Worm (Caenorhabditis elegans): ENCODE data around the gene mutd-1.

Gene mutd-1

ce11 chrIV:7133140-7133539 is 743 bp downstream of the mutd-1 start, which contains the start of gene cyn-12:
cyn-12 (minus strand) TSS chrIV:7133217.
- peak; percentile 16 for TF ChIP-seq attf-5 (GFP tag; optimal IDR thresholded peaks at IDR 0.05)
- TF ChIP-seq B0336.3 (GFP tag; IDR thresholded peaks at IDR 0.05) = no peak
- TF ChIP-seq mxl-1 (tag; optimal IDR thresholded peaks at IDR 0.05) = no peak
- no peak for TF ChIP-seq ztf-25 (GFP tag; IDR thresholded peaks at IDR 0.05)
- TF ChIP-seq let-607 (tag; optimal IDR thresholded peaks at IDR 0.05) = no peak
- no peak for TF ChIP-seq lir-1 (GFP tag; conservative IDR thresholded peaks at IDR 0.05)
- TF ChIP-seq attf-6 (GFP tag; IDR thresholded peaks at IDR 0.05) = no peak
- peak; percentile 23 for TF ChIP-seq lin-54 (GFP tag; optimal IDR thresholded peaks at IDR 0.05)
- TF ChIP-seq xnd-1 (tag; optimal IDR thresholded peaks at IDR 0.05) = no peak
- no peak for TF ChIP-seq sea-2 (GFP tag; IDR thresholded peaks at IDR 0.05)
- no peak for TF ChIP-seq cebp-2 (GFP tag; IDR thresholded peaks at IDR 0.05)
- TF ChIP-seq rpc-1 (optimal IDR thresholded peaks at IDR 0.05) = no peak
- no peak for TF ChIP-seq rpc-1 (tag; optimal IDR thresholded peaks at IDR 0.05)
- TF ChIP-seq Y95B8A.8 (GFP tag; IDR thresholded peaks at IDR 0.05) = no peak
- TF ChIP-seq die-1 (tag; optimal IDR thresholded peaks at IDR 0.05) = no peak
- no peak for TF ChIP-seq sdz-38 (tag; optimal IDR thresholded peaks at IDR 0.05)
- no peak for TF ChIP-seq zfh-2 (GFP tag; conservative IDR thresholded peaks at IDR 0.05)
- no peak for TF ChIP-seq ztf-26 (tag; optimal IDR thresholded peaks at IDR 0.05)
- no peak for TF ChIP-seq snpc-4 (GFP tag; optimal IDR thresholded peaks at IDR 0.05)
- TF ChIP-seq snpc-4 (tag; optimal IDR thresholded peaks at IDR 0.05) = peak in 1 of 4 experiments; percentile 3

ce11 chrIV:7131780-7132179 is 2.1 kb downstream of the mutd-1 start, which contains the start of gene grsp-3:
grsp-3 (minus strand) TSS chrIV:7131928.
- no peak for TF ChIP-seq hrde-1 (tag; optimal IDR thresholded peaks at IDR 0.05; ENCODE audit: borderline replicate concordance)
- no peak for TF ChIP-seq nhr-90 (tag; optimal IDR thresholded peaks at IDR 0.05)
- no peak for TF ChIP-seq ceh-100 (GFP tag; IDR thresholded peaks at IDR 0.05)
- TF ChIP-seq ama-1 (optimal IDR thresholded peaks at IDR 0.05) = no peak
- peak in 1 of 2 experiments; percentile 20 for TF ChIP-seq ama-1 (GFP tag; optimal IDR thresholded peaks at IDR 0.05)

- no peak for TF ChIP-seq hrde-1 (tag; optimal IDR thresholded peaks at IDR 0.05; ENCODE audit: borderline replicate concordance)
- no peak for TF ChIP-seq Y67H2A.10 (GFP tag; conservative IDR thresholded peaks at IDR 0.05)
- TF ChIP-seq unc-62 (GFP tag; optimal IDR thresholded peaks at IDR 0.05) = no peak
- TF ChIP-seq lsl-1 (GFP tag; optimal IDR thresholded peaks at IDR 0.05) = peak; percentile 66
- TF ChIP-seq ztf-22 (GFP tag; optimal IDR thresholded peaks at IDR 0.05) = no peak
- no peak for TF ChIP-seq cebp-2 (GFP tag; IDR thresholded peaks at IDR 0.05)
- TF ChIP-seq mcd-1 (GFP tag; IDR thresholded peaks at IDR 0.05) = no peak
Measured at ce11 chrIV:7121313-7122055, 12.4 kb downstream of the mutd-1 start, which contains the start of the genes C34D4.10 and str-48. C34D4.10 (minus strand) TSS chrIV:7121413. str-48 (plus strand) TSS chrIV:7122005.

- TF ChIP-seq xnd-1 (tag; optimal IDR thresholded peaks at IDR 0.05) (no peak), F52B5.7 (tag; optimal IDR thresholded peaks at IDR 0.05) (no peak), Y79H2A.3 (GFP tag; conservative IDR thresholded peaks at IDR 0.05) (no peak), aptf-3 (GFP tag; IDR thresholded peaks at IDR 0.05) (no peak), F55B11.4 (tag; optimal IDR thresholded peaks at IDR 0.05; ENCODE audit: borderline replicate concordance, insufficient read depth) (no peak), lin-54 (GFP tag; optimal IDR thresholded peaks at IDR 0.05) (no peak), Y95B8A.8 (GFP tag; IDR thresholded peaks at IDR 0.05) (no peak), ztf-25 (GFP tag; IDR thresholded peaks at IDR 0.05) (no peak), cebp-1 (GFP tag; IDR thresholded peaks at IDR 0.05) (no peak), cebp-1 (tag; optimal IDR thresholded peaks at IDR 0.05) (no peak), aptf-2 (GFP tag; conservative IDR thresholded peaks at IDR 0.05) (no peak), bed-2 (GFP tag; IDR thresholded peaks at IDR 0.05) (no peak), C06A6.2 (GFP tag; conservative IDR thresholded peaks at IDR 0.05) (no peak), rpc-1 (optimal IDR thresholded peaks at IDR 0.05) (no peak), rpc-1 (tag; optimal IDR thresholded peaks at IDR 0.05) (no peak), snpc-4 (GFP tag; optimal IDR thresholded peaks at IDR 0.05) (no peak), snpc-4 (tag; optimal IDR thresholded peaks at IDR 0.05) (no peak)
Measured at ce11 chrIV:7114599-7114998, 19.3 kb downstream of the mutd-1 start, which contains the start of gene nas-8. nas-8 (plus strand) TSS chrIV:7114899.
